Worm (Caenorhabditis elegans): ENCODE results near the gene tmem-138.

DNA sequence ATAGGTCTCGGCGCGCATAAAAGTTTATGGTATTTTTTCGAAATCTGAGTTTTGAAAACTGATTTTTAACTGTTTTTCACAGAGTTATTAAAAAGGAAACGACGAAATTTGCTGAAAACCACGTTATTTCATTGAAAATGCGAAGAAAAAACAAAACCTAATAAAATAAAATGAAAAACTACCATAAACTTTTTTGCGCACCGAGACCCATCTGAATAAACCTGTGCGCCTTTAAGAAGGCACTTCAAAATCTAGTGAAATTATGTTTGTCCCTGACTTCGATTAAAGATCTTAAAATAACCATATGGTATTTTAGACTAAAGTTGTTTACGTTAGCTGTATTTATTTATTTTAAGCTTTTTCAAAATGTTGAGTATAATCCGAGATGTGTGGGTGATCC, 29.3 kb upstream of the tmem-138 start:
- TF ChIP-seq flt-1 (GFP tag; IDR thresholded peaks at IDR 0.05) (no peak), ref-1 (GFP tag; conservative IDR thresholded peaks at IDR 0.05) (no peak), cog-1 (tag; optimal IDR thresholded peaks at IDR 0.05) (no peak), ztf-29 (GFP tag; IDR thresholded peaks at IDR 0.05) (no peak), med-1 (GFP tag; optimal IDR thresholded peaks at IDR 0.05; ENCODE audit: insufficient read depth) (no peak), T22C8.4 (GFP tag; IDR thresholded peaks at IDR 0.05) (no peak), ztf-23 (GFP tag; IDR thresholded peaks at IDR 0.05) (no peak), tab-1 (GFP tag; IDR thresholded peaks at IDR 0.05) (no peak)
